Worm (Caenorhabditis elegans) whole organism, L2 larva: ENCODE measurements around the gene F59B1.4.

Experiments used
- C34F6.9 ChIP-seq: fragments of 150-350 bp; optimal IDR thresholded peaks from 2 replicates; lab custom pipeline; 2014; ENCODE audit warnings: missing biosample characterization, missing genetic modification characterization
- F13H6.1 ChIP-seq: sonication (generic microtip); optimal IDR thresholded peaks from 2 replicates; lab custom pipeline; 2016; ENCODE audit warnings: missing genetic modification characterization, missing compliant biosample characterization
- R02D3.7 ChIP-seq: fragments of 150-350 bp; optimal IDR thresholded peaks from 2 replicates; lab custom pipeline; 2014; ENCODE audit warnings: missing biosample characterization, missing genetic modification characterization
- Y55F3AM.14 ChIP-seq: fragments of 200-800 bp; sonication (Bioruptor generic); optimal IDR thresholded peaks from 2 replicates; lab custom pipeline; 2018; ENCODE audit warnings: mild to moderate bottlenecking, missing genetic modification characterization, missing compliant biosample characterization
- ZK546.5 ChIP-seq: sonication (generic microtip); optimal IDR thresholded peaks from 2 replicates; lab custom pipeline; 2017; ENCODE audit warnings: missing biosample characterization, missing genetic modification characterization
- alr-1 ChIP-seq: fragments of 150-350 bp; optimal IDR thresholded peaks from 2 replicates; lab custom pipeline; 2014; ENCODE audit warnings: missing biosample characterization, missing genetic modification characterization
- aly-2 ChIP-seq: fragments of 150-350 bp; optimal IDR thresholded peaks from 2 replicates; lab custom pipeline; 2014; ENCODE audit warnings: missing biosample characterization, missing genetic modification characterization
- ama-1 ChIP-seq: fragments of 150-350 bp; optimal IDR thresholded peaks from 2 replicates; lab custom pipeline; 2018; ENCODE audit warnings: inconsistent platforms
- blmp-1 ChIP-seq: sonication (generic microtip); optimal IDR thresholded peaks from 2 replicates; lab custom pipeline; 2017; ENCODE audit warnings: missing genetic modification characterization, mild to moderate bottlenecking, missing compliant biosample characterization, antibody characterized with exemption, moderate library complexity; ENCODE audit not compliant: insufficient read depth
- crh-2 ChIP-seq: sonication (generic microtip); optimal IDR thresholded peaks from 2 replicates; lab custom pipeline; 2017; ENCODE audit warnings: missing biosample characterization, missing genetic modification characterization
- dmd-4 ChIP-seq: sonication (generic microtip); optimal IDR thresholded peaks from 2 replicates; lab custom pipeline; 2017; ENCODE audit warnings: missing biosample characterization, missing genetic modification characterization
- egl-27 ChIP-seq: sonication (generic microtip); optimal IDR thresholded peaks from 3 replicates; lab custom pipeline; 2017; ENCODE audit warnings: missing biosample characterization, missing genetic modification reagents, missing genetic modification characterization
- elt-1 ChIP-seq: fragments of 150-350 bp; optimal IDR thresholded peaks from 2 replicates; lab custom pipeline; 2014; ENCODE audit warnings: missing biosample characterization, missing genetic modification characterization
- elt-3 ChIP-seq: sonication (generic microtip); optimal IDR thresholded peaks from 2 replicates; lab custom pipeline; 2017; ENCODE audit warnings: missing biosample characterization, missing genetic modification characterization
- fos-1 ChIP-seq: fragments of 150-350 bp; optimal IDR thresholded peaks from 2 replicates; lab custom pipeline; 2014; ENCODE audit warnings: missing biosample characterization, missing genetic modification characterization
- gmeb-1 ChIP-seq: fragments of 150-350 bp; optimal IDR thresholded peaks from 2 replicates; lab custom pipeline; 2014; ENCODE audit warnings: missing biosample characterization, missing genetic modification characterization
- lin-11 ChIP-seq: fragments of 150-350 bp; sonication (generic microtip); optimal IDR thresholded peaks from 2 replicates; lab custom pipeline; 2014; ENCODE audit warnings: missing biosample characterization, missing genetic modification characterization, inconsistent platforms, mixed read lengths
- lin-13 ChIP-seq: fragments of 150-350 bp; optimal IDR thresholded peaks from 2 replicates; lab custom pipeline; 2014; ENCODE audit warnings: missing biosample characterization, missing genetic modification reagents, missing genetic modification characterization
- lin-39 ChIP-seq: fragments of 150-350 bp; optimal IDR thresholded peaks from 2 replicates; lab custom pipeline; 2014; ENCODE audit warnings: missing biosample characterization, missing genetic modification reagents, missing genetic modification characterization
- mab-5 ChIP-seq: fragments of 150-350 bp; optimal IDR thresholded peaks from 2 replicates; lab custom pipeline; 2014; ENCODE audit warnings: missing biosample characterization, missing genetic modification characterization
- mbf-1 ChIP-seq: sonication (generic microtip); optimal IDR thresholded peaks from 2 replicates; lab custom pipeline; 2017; ENCODE audit warnings: missing biosample characterization, missing genetic modification characterization
- nhr-11 ChIP-seq: fragments of 150-350 bp; optimal IDR thresholded peaks from 2 replicates; lab custom pipeline; 2014; ENCODE audit warnings: missing biosample characterization, missing genetic modification characterization
- nhr-21 ChIP-seq: fragments of 150-350 bp; optimal IDR thresholded peaks from 2 replicates; lab custom pipeline; 2014; ENCODE audit warnings: missing biosample characterization, missing genetic modification characterization
- nhr-23 ChIP-seq: fragments of 150-350 bp; optimal IDR thresholded peaks from 2 replicates; lab custom pipeline; 2014; ENCODE audit warnings: missing biosample characterization, missing genetic modification reagents, missing genetic modification characterization
- nhr-237 ChIP-seq: fragments of 150-350 bp; optimal IDR thresholded peaks from 2 replicates; lab custom pipeline; 2014; ENCODE audit warnings: missing biosample characterization, missing genetic modification characterization
- nhr-25 ChIP-seq: fragments of 150-350 bp; sonication (generic microtip); optimal IDR thresholded peaks from 3 replicates; lab custom pipeline; 2014; ENCODE audit warnings: missing biosample characterization, missing genetic modification characterization
- nhr-6 ChIP-seq: fragments of 150-350 bp; optimal IDR thresholded peaks from 2 replicates; lab custom pipeline; 2014; ENCODE audit warnings: missing biosample characterization, missing genetic modification characterization
- peb-1 ChIP-seq: fragments of 150-350 bp; optimal IDR thresholded peaks from 2 replicates; lab custom pipeline; 2014; ENCODE audit warnings: missing biosample characterization, missing genetic modification characterization
- sem-4 ChIP-seq: fragments of 150-350 bp; optimal IDR thresholded peaks from 2 replicates; lab custom pipeline; 2014; ENCODE audit warnings: missing biosample characterization, missing genetic modification reagents, missing genetic modification characterization
- skn-1 ChIP-seq: sonication (generic microtip); optimal IDR thresholded peaks from 2 replicates; lab custom pipeline; 2017; ENCODE audit warnings: missing biosample characterization, missing genetic modification characterization
- sma-3 ChIP-seq: sonication (generic microtip); optimal IDR thresholded peaks from 2 replicates; lab custom pipeline; 2016; ENCODE audit warnings: missing genetic modification reagents, missing genetic modification characterization, missing compliant biosample characterization
- sma-9 ChIP-seq, 2 experiments: fragments of 150-350 bp in 1 of 2; sonication (generic microtip) in 1 of 2; optimal IDR thresholded peaks; 2 replicates each; lab custom pipeline; 2014 to 2016; ENCODE audit warnings: missing genetic modification characterization in 2 of 2, mild to moderate bottlenecking in 1 of 2, missing biosample characterization in 1 of 2, missing compliant biosample characterization in 1 of 2, missing genetic modification reagents in 1 of 2, moderate library complexity in 1 of 2
- unc-39 ChIP-seq: fragments of 150-350 bp; optimal IDR thresholded peaks from 2 replicates; lab custom pipeline; 2014; ENCODE audit warnings: missing biosample characterization, missing genetic modification characterization
- unc-55 ChIP-seq: fragments of 150-350 bp; sonication (generic microtip); optimal IDR thresholded peaks from 3 replicates; lab custom pipeline; 2014; ENCODE audit warnings: missing biosample characterization, missing genetic modification reagents, missing genetic modification characterization
- zag-1 ChIP-seq: fragments of 150-350 bp; optimal IDR thresholded peaks from 2 replicates; lab custom pipeline; 2014; ENCODE audit warnings: missing biosample characterization, missing genetic modification characterization
- ztf-1 ChIP-seq: fragments of 200-800 bp; sonication (Bioruptor generic); conservative IDR thresholded peaks from 2 replicates; pipeline ENCODE4 v1.3.6; 2022; ENCODE audit warnings: missing genetic modification characterization, missing compliant biosample characterization
- ztf-11 ChIP-seq: sonication (generic microtip); optimal IDR thresholded peaks from 2 replicates; lab custom pipeline; 2017; ENCODE audit warnings: missing biosample characterization, missing genetic modification characterization
- ztf-4 ChIP-seq: fragments of 150-350 bp; optimal IDR thresholded peaks from 2 replicates; lab custom pipeline; 2014; ENCODE audit warnings: missing biosample characterization, missing genetic modification characterization

F59B1.4 gene

ce11 chrV:3626944-3627343, at the start of gene F59B1.4:
F59B1.4 (minus strand) TSS chrV:3627044.
- TF ChIP-seq lin-13, result no peak
- no peak for TF ChIP-seq unc-55 (GFP tag; lab: Kevin White, UChicago)
- TF ChIP-seq elt-3 (tag; lab: Kevin White, UChicago), result no peak
- no peak for TF ChIP-seq blmp-1 (tag; lab: Kevin White, UChicago)
- no peak for TF ChIP-seq mbf-1 (tag; lab: Kevin White, UChicago)
- TF ChIP-seq nhr-25 (tag; lab: Kevin White, UChicago), result no peak
- no peak for TF ChIP-seq unc-39 (tag; lab: Kevin White, UChicago)
- no peak for TF ChIP-seq ama-1 (lab: Kevin White, UChicago)
- TF ChIP-seq ztf-11 (tag; lab: Kevin White, UChicago), result no peak
- TF ChIP-seq mab-5 (tag; lab: Kevin White, UChicago), result no peak
- no peak for TF ChIP-seq alr-1 (tag; lab: Kevin White, UChicago)
- no peak for TF ChIP-seq egl-27 (tag; lab: Kevin White, UChicago)
- no peak for TF ChIP-seq sem-4 (tag; lab: Kevin White, UChicago)
- TF ChIP-seq lin-39 (tag; lab: Kevin White, UChicago), result no peak
- no peak for TF ChIP-seq sma-3 (GFP tag; lab: Kevin White, UChicago)
- no peak for TF ChIP-seq ztf-1 (GFP tag; lab: Robert Waterston, UW)
- TF ChIP-seq lin-11 (tag; lab: Kevin White, UChicago), result no peak
- no peak for TF ChIP-seq zag-1 (tag; lab: Kevin White, UChicago)

- no peak for TF ChIP-seq ztf-11 (tag; lab: Kevin White, UChicago)
- TF ChIP-seq sma-3 (GFP tag; lab: Kevin White, UChicago), result no peak
- no peak for TF ChIP-seq lin-39 (tag; lab: Kevin White, UChicago)
- TF ChIP-seq R02D3.7 (tag; lab: Kevin White, UChicago), result no peak
- TF ChIP-seq Y55F3AM.14 (GFP tag; lab: Kevin White, UChicago), result no peak
- no peak for TF ChIP-seq lin-11 (tag; lab: Kevin White, UChicago)
- TF ChIP-seq dmd-4 (tag; lab: Kevin White, UChicago), result no peak
- TF ChIP-seq F13H6.1 (tag; lab: Kevin White, UChicago), result no peak
- no peak for TF ChIP-seq gmeb-1 (tag; lab: Kevin White, UChicago)
- no peak for TF ChIP-seq nhr-6 (tag; lab: Kevin White, UChicago)
- no peak for TF ChIP-seq unc-39 (tag; lab: Kevin White, UChicago)
- no peak for TF ChIP-seq skn-1 (tag; lab: Kevin White, UChicago)
- no peak for TF ChIP-seq crh-2 (tag; lab: Kevin White, UChicago)
- no peak for TF ChIP-seq mbf-1 (tag; lab: Kevin White, UChicago)
- TF ChIP-seq sma-9 (GFP tag; optimal IDR thresholded peaks at IDR 0.05; lab: Kevin White, UChicago), result no peak
- TF ChIP-seq sma-9 (tag; optimal IDR thresholded peaks at IDR 0.05; lab: Kevin White, UChicago), result no peak
- no peak for TF ChIP-seq nhr-237 (tag; lab: Kevin White, UChicago)
- no peak for TF ChIP-seq ztf-4 (tag; lab: Kevin White, UChicago)
- TF ChIP-seq aly-2 (tag; lab: Kevin White, UChicago), result no peak
- no peak for TF ChIP-seq fos-1 (tag; lab: Kevin White, UChicago)
Measured at ce11 chrV:3673080-3673479, 46.2 kb upstream of the F59B1.4 start, which contains the start of gene pals-33. pals-33 (plus strand) TSS chrV:3673380.

ce11 chrV:3670499-3670898, 43.7 kb upstream of the F59B1.4 start, which contains the start of gene Y39H10B.3:
Y39H10B.3 (plus strand) TSS chrV:3670799.
- TF ChIP-seq R02D3.7 (tag; lab: Kevin White, UChicago) (no peak), ztf-1 (GFP tag; lab: Robert Waterston, UW) (no peak), ztf-4 (tag; lab: Kevin White, UChicago) (no peak), elt-1 (tag; lab: Kevin White, UChicago) (no peak), dmd-4 (tag; lab: Kevin White, UChicago) (no peak), lin-13 (no peak), C34F6.9 (tag; lab: Kevin White, UChicago) (no peak), ZK546.5 (no peak), blmp-1 (tag; lab: Kevin White, UChicago) (no peak), lin-11 (tag; lab: Kevin White, UChicago) (no peak), elt-3 (tag; lab: Kevin White, UChicago) (no peak)

- no peak for TF ChIP-seq ztf-1 (GFP tag; lab: Robert Waterston, UW)
- TF ChIP-seq peb-1 (tag; lab: Kevin White, UChicago), result no peak
- TF ChIP-seq mab-5 (tag; lab: Kevin White, UChicago), result no peak
- TF ChIP-seq Y55F3AM.14 (GFP tag; lab: Kevin White, UChicago), result no peak
- no peak for TF ChIP-seq aly-2 (tag; lab: Kevin White, UChicago)
- TF ChIP-seq elt-3 (tag; lab: Kevin White, UChicago), result no peak
- TF ChIP-seq nhr-21, result no peak
- TF ChIP-seq nhr-25 (tag; lab: Kevin White, UChicago), result no peak
- TF ChIP-seq egl-27 (tag; lab: Kevin White, UChicago), result no peak
- TF ChIP-seq lin-39 (tag; lab: Kevin White, UChicago), result no peak
- no peak for TF ChIP-seq nhr-11
- no peak for TF ChIP-seq sma-3 (GFP tag; lab: Kevin White, UChicago)
- no peak for TF ChIP-seq ama-1 (lab: Kevin White, UChicago)
- no peak for TF ChIP-seq nhr-6 (tag; lab: Kevin White, UChicago)
- no peak for TF ChIP-seq elt-1 (tag; lab: Kevin White, UChicago)
- TF ChIP-seq F13H6.1 (tag; lab: Kevin White, UChicago), result no peak
- TF ChIP-seq nhr-23 (tag; lab: Kevin White, UChicago), result no peak
- TF ChIP-seq gmeb-1 (tag; lab: Kevin White, UChicago), result no peak
- TF ChIP-seq, all 48 proteins: peak for 0
Measured at ce11 chrV:3668464-3668863, 41.6 kb upstream of the F59B1.4 start, which contains the start of gene Y39H10B.2. Y39H10B.2 (plus strand) TSS chrV:3668764.
